Worm (Caenorhabditis elegans) whole organism, L4 larva: ENCODE results near the gene D1044.4.
A peak's percentile ranks its signal among the peaks of the same experiment; 100 is the strongest.

Experiments used
- D1046.2 ChIP-seq: fragments of 200-800 bp; sonication (Bioruptor generic); IDR thresholded peaks from 2 replicates; pipeline ENCODE4 v1.3.6; 2022; ENCODE audit warnings: missing genetic modification characterization, missing compliant biosample characterization
- F44E2.7 ChIP-seq: fragments of 200-800 bp; sonication (Bioruptor generic); IDR thresholded peaks from 2 replicates; pipeline ENCODE4 v2.1.2; 2022; ENCODE audit warnings: missing genetic modification characterization, missing compliant biosample characterization
- F49E8.2 ChIP-seq: sonication (generic microtip); optimal IDR thresholded peaks from 2 replicates; lab custom pipeline; 2016; ENCODE audit warnings: missing compliant biosample characterization, mild to moderate bottlenecking, missing genetic modification characterization, borderline replicate concordance
- T20F7.1 ChIP-seq: fragments of 200-800 bp; sonication (Bioruptor generic); optimal IDR thresholded peaks from 2 replicates; lab custom pipeline; 2018; ENCODE audit warnings: mild to moderate bottlenecking, missing genetic modification characterization, missing compliant biosample characterization
- T26A8.4 ChIP-seq: fragments of 200-800 bp; sonication (Bioruptor generic); IDR thresholded peaks from 2 replicates; pipeline ENCODE4 v1.3.6; 2022; ENCODE audit warnings: missing genetic modification characterization, missing compliant biosample characterization
- Y105C5A.15 ChIP-seq: fragments of 200-800 bp; sonication (Bioruptor generic); IDR thresholded peaks from 2 replicates; pipeline ENCODE4 v1.3.6; 2022; ENCODE audit warnings: missing genetic modification characterization, missing compliant biosample characterization
- Y48G9A.11 ChIP-seq: fragments of 200-800 bp; sonication (Bioruptor generic); IDR thresholded peaks from 2 replicates; pipeline ENCODE4 v1.3.6; 2022; ENCODE audit warnings: missing genetic modification reagents, missing genetic modification characterization, missing compliant biosample characterization
- ZK546.5 ChIP-seq, 2 experiments: sonication (generic microtip); optimal IDR thresholded peaks; 2 replicates each; lab custom pipeline; 2017; ENCODE audit warnings: missing biosample characterization in 2 of 2, missing genetic modification characterization in 2 of 2
- ama-1 ChIP-seq: fragments of 150-350 bp; optimal IDR thresholded peaks from 2 replicates; lab custom pipeline; 2014; ENCODE audit warnings: inconsistent platforms, mixed read lengths
- ceh-28 ChIP-seq: fragments of 150-350 bp; optimal IDR thresholded peaks from 2 replicates; lab custom pipeline; 2014; ENCODE audit warnings: missing biosample characterization, missing genetic modification reagents, missing genetic modification characterization
- ceh-32 ChIP-seq: sonication (generic microtip); optimal IDR thresholded peaks from 2 replicates; lab custom pipeline; 2016; ENCODE audit warnings: mild to moderate bottlenecking, missing genetic modification characterization, missing compliant biosample characterization; ENCODE audit not compliant: poor library complexity
- ces-1 ChIP-seq: fragments of 150-350 bp; sonication (generic microtip); optimal IDR thresholded peaks from 4 replicates; lab custom pipeline; 2014; ENCODE audit warnings: missing biosample characterization, missing genetic modification reagents, missing genetic modification characterization
- cey-2 ChIP-seq: sonication (generic microtip); optimal IDR thresholded peaks from 3 replicates; lab custom pipeline; 2017; ENCODE audit warnings: missing genetic modification characterization, mild to moderate bottlenecking, missing compliant biosample characterization, antibody characterized with exemption, borderline replicate concordance; ENCODE audit not compliant: insufficient read depth
- ctbp-1 ChIP-seq: fragments of 200-800 bp; sonication (Bioruptor generic); IDR thresholded peaks from 2 replicates; pipeline ENCODE4 v1.3.6; 2022; ENCODE audit warnings: missing genetic modification reagents, missing genetic modification characterization, missing compliant biosample characterization
- daf-12 ChIP-seq: fragments of 150-350 bp; optimal IDR thresholded peaks from 2 replicates; lab custom pipeline; 2014; ENCODE audit warnings: missing biosample characterization, missing genetic modification reagents, missing genetic modification characterization
- daf-16 ChIP-seq, 3 experiments: sonication (generic microtip); optimal IDR thresholded peaks; 2 replicates each; lab custom pipeline; 2016 to 2017; ENCODE audit warnings: missing genetic modification characterization in 3 of 3, missing genetic modification reagents in 3 of 3, mild to moderate bottlenecking in 2 of 3, missing compliant biosample characterization in 2 of 3, missing biosample characterization in 1 of 3, moderate library complexity in 1 of 3
- dpl-1 ChIP-seq: fragments of 150-350 bp; optimal IDR thresholded peaks from 2 replicates; lab custom pipeline; 2014; ENCODE audit warnings: missing biosample characterization, missing genetic modification reagents, missing genetic modification characterization
- dve-1 ChIP-seq: sonication (generic microtip); optimal IDR thresholded peaks from 2 replicates; lab custom pipeline; 2017; ENCODE audit warnings: antibody characterized with exemption, mild to moderate bottlenecking, missing genetic modification characterization, missing compliant biosample characterization; ENCODE audit not compliant: insufficient read depth
- fkh-10 ChIP-seq: fragments of 150-350 bp; optimal IDR thresholded peaks from 2 replicates; lab custom pipeline; 2014; ENCODE audit warnings: missing biosample characterization, missing genetic modification reagents, missing genetic modification characterization
- gei-8 ChIP-seq: fragments of 200-800 bp; sonication (Bioruptor generic); optimal IDR thresholded peaks from 2 replicates; lab custom pipeline; 2018; ENCODE audit warnings: mild to moderate bottlenecking, missing genetic modification characterization, missing compliant biosample characterization
- lin-29 ChIP-seq: fragments of 200-800 bp; sonication (Bioruptor generic); IDR thresholded peaks from 2 replicates; pipeline ENCODE4 v1.3.6; 2022; ENCODE audit warnings: missing genetic modification reagents, missing genetic modification characterization, missing compliant biosample characterization
- lsy-2 ChIP-seq, 2 experiments: fragments of 150-350 bp in 1 of 2; sonication (generic microtip) in 1 of 2; optimal IDR thresholded peaks; 2 replicates each; lab custom pipeline; 2014 to 2017; ENCODE audit warnings: missing biosample characterization in 2 of 2, missing genetic modification characterization in 2 of 2
- madf-5 ChIP-seq, 2 experiments: fragments of 200-800 bp; sonication (Bioruptor generic); IDR thresholded peaks; 2 replicates each; pipeline ENCODE4 v1.3.6; 2022; ENCODE audit warnings: missing compliant biosample characterization in 2 of 2, missing genetic modification characterization in 2 of 2
- mdl-1 ChIP-seq, 2 experiments: fragments of 150-350 bp in 1 of 2; sonication (generic microtip) in 1 of 2; optimal IDR thresholded peaks; 2 replicates each; lab custom pipeline; 2014 to 2017; ENCODE audit warnings: missing biosample characterization in 2 of 2, missing genetic modification characterization in 2 of 2
- mes-2 ChIP-seq: sonication (generic microtip); optimal IDR thresholded peaks from 2 replicates; lab custom pipeline; 2016; ENCODE audit warnings: missing genotype, mild to moderate bottlenecking, missing genetic modification characterization, missing compliant biosample characterization; ENCODE audit not compliant: poor library complexity, severe bottlenecking
- mxl-2 ChIP-seq: fragments of 200-800 bp; sonication (Bioruptor generic); conservative IDR thresholded peaks from 2 replicates; pipeline ENCODE4 v1.3.6; 2022; ENCODE audit warnings: missing genetic modification reagents, missing genetic modification characterization, missing compliant biosample characterization
- mxl-3 ChIP-seq: fragments of 200-800 bp; sonication (Bioruptor generic); optimal IDR thresholded peaks from 2 replicates; lab custom pipeline; 2018; ENCODE audit warnings: mild to moderate bottlenecking, missing genetic modification characterization, missing compliant biosample characterization
- nhr-111 ChIP-seq: fragments of 200-800 bp; sonication (Bioruptor generic); optimal IDR thresholded peaks from 2 replicates; lab custom pipeline; 2018; ENCODE audit warnings: mild to moderate bottlenecking, missing genetic modification characterization, missing compliant biosample characterization
- nhr-6 ChIP-seq: fragments of 150-350 bp; optimal IDR thresholded peaks from 2 replicates; lab custom pipeline; 2014; ENCODE audit warnings: missing biosample characterization, missing genetic modification characterization
- nhr-77 ChIP-seq: fragments of 150-350 bp; optimal IDR thresholded peaks from 2 replicates; lab custom pipeline; 2014; ENCODE audit warnings: missing biosample characterization, missing genetic modification characterization
- pha-4 ChIP-seq, 2 experiments: fragments of 150-350 bp in 1 of 2; fragments of 200-800 bp in 1 of 2; sonication (Bioruptor generic) in 1 of 2; IDR thresholded peaks in 1 of 2; optimal IDR thresholded peaks in 1 of 2; 2 replicates each; pipeline versions ENCODE4 v1.3.6 to Lab custom; 2014 to 2022; ENCODE audit warnings: missing genetic modification characterization in 2 of 2, missing genetic modification reagents in 2 of 2, missing biosample characterization in 1 of 2, missing compliant biosample characterization in 1 of 2
- saeg-2 ChIP-seq: fragments of 200-800 bp; sonication (Bioruptor generic); IDR thresholded peaks from 2 replicates; pipeline ENCODE4 v1.3.6; 2022; ENCODE audit warnings: missing genetic modification reagents, missing genetic modification characterization, missing compliant biosample characterization
- set-16 ChIP-seq: fragments of 200-800 bp; sonication (Bioruptor generic); IDR thresholded peaks from 2 replicates; pipeline ENCODE4 v1.3.6; 2022; ENCODE audit warnings: missing genetic modification reagents, missing genetic modification characterization, missing compliant biosample characterization
- skn-1 ChIP-seq: fragments of 150-350 bp; optimal IDR thresholded peaks from 2 replicates; lab custom pipeline; 2014; ENCODE audit warnings: missing biosample characterization, missing genetic modification characterization
- snpc-1.2 ChIP-seq: fragments of 200-800 bp; sonication (Bioruptor generic); IDR thresholded peaks from 2 replicates; pipeline ENCODE4 v1.3.6; 2022; ENCODE audit warnings: missing genetic modification reagents, missing genetic modification characterization, missing compliant biosample characterization
- snpc-4 ChIP-seq: fragments of 150-350 bp; optimal IDR thresholded peaks from 2 replicates; lab custom pipeline; 2014; ENCODE audit warnings: missing biosample characterization, missing genetic modification characterization
- spr-1 ChIP-seq: sonication (generic microtip); optimal IDR thresholded peaks from 2 replicates; lab custom pipeline; 2016; ENCODE audit warnings: mild to moderate bottlenecking, missing genetic modification characterization, missing compliant biosample characterization
- tag-97 ChIP-seq: fragments of 200-800 bp; sonication (Bioruptor generic); IDR thresholded peaks from 2 replicates; pipeline ENCODE4 v1.3.6; 2022; ENCODE audit warnings: missing genetic modification characterization, missing compliant biosample characterization
- tra-1 ChIP-seq: fragments of 200-800 bp; sonication (Bioruptor generic); IDR thresholded peaks from 2 replicates; pipeline ENCODE4 v1.3.6; 2022; ENCODE audit warnings: missing genetic modification reagents, missing genetic modification characterization, missing compliant biosample characterization
- unc-62 ChIP-seq, 3 experiments: fragments of 150-350 bp in 1 of 3; sonication (generic microtip); optimal IDR thresholded peaks in 2 of 3; peaks in 1 of 3; 1 replicate in 1 of 3; 2 replicates in 2 of 3; lab custom pipeline; 2014 to 2017; ENCODE audit warnings: missing biosample characterization in 3 of 3, missing genetic modification characterization in 3 of 3, missing genetic modification reagents in 3 of 3, missing genotype in 1 of 3
- vab-7 ChIP-seq: fragments of 200-800 bp; sonication (Bioruptor generic); IDR thresholded peaks from 2 replicates; pipeline ENCODE4 v1.3.6; 2022; ENCODE audit warnings: missing genetic modification reagents, missing genetic modification characterization, missing compliant biosample characterization
- zag-1 ChIP-seq: fragments of 150-350 bp; optimal IDR thresholded peaks from 2 replicates; lab custom pipeline; 2014; ENCODE audit warnings: missing biosample characterization, missing genetic modification characterization
- zfp-2 ChIP-seq: sonication (generic microtip); optimal IDR thresholded peaks from 2 replicates; lab custom pipeline; 2016; ENCODE audit warnings: mild to moderate bottlenecking, missing genetic modification characterization, missing compliant biosample characterization
- zfp-3 ChIP-seq: fragments of 200-800 bp; sonication (Bioruptor generic); conservative IDR thresholded peaks from 2 replicates; pipeline ENCODE4 v1.3.6; 2022; ENCODE audit warnings: missing genetic modification reagents, missing genetic modification characterization, missing compliant biosample characterization

D1044.4 gene

ce11 chrIII:5554884-5555500, 33.2 kb upstream of the D1044.4 start, which contains the start of the genes nmad-1 and hach-1 (continued):
- no peak for TF ChIP-seq Y48G9A.11 (GFP tag; lab: Robert Waterston, UW)
- peak; percentile 76 for TF ChIP-seq dpl-1 (GFP tag; lab: Kevin White, UChicago)
- no peak for TF ChIP-seq unc-62 (GFP tag; optimal IDR thresholded peaks at IDR 0.05 in 1 of 2; lab: Kevin White, UChicago)
- no peak for TF ChIP-seq unc-62 (tag; optimal IDR thresholded peaks at IDR 0.05; lab: Kevin White, UChicago)
- TF ChIP-seq F44E2.7 (GFP tag; lab: Robert Waterston, UW): no peak
- no peak for TF ChIP-seq ZK546.5 (tag; optimal IDR thresholded peaks at IDR 0.05; lab: Kevin White, UChicago)
- TF ChIP-seq zag-1 (tag; lab: Kevin White, UChicago): no peak
- peak; percentile 82 for TF ChIP-seq ces-1
- peak; percentile 18 to 49 for TF ChIP-seq daf-16 (GFP tag; optimal IDR thresholded peaks at IDR 0.05; lab: Kevin White, UChicago)
- peak; percentile 48 for TF ChIP-seq daf-16 (tag; optimal IDR thresholded peaks at IDR 0.05; lab: Kevin White, UChicago)
- TF ChIP-seq zfp-2 (tag; lab: Kevin White, UChicago): peak; percentile 13
- TF ChIP-seq pha-4 (GFP tag; IDR thresholded peaks at IDR 0.05; lab: Robert Waterston, UW): peak; percentile 87
- no peak for TF ChIP-seq pha-4 (tag; optimal IDR thresholded peaks at IDR 0.05; lab: Kevin White, UChicago)
- no peak for TF ChIP-seq madf-5 (GFP tag; IDR thresholded peaks at IDR 0.05; lab: Robert Waterston, UW)
- peak; percentile 36 for TF ChIP-seq fkh-10 (GFP tag; lab: Kevin White, UChicago)
- TF ChIP-seq F49E8.2 (tag; lab: Kevin White, UChicago): no peak
- TF ChIP-seq vab-7 (GFP tag; lab: Robert Waterston, UW): peak; percentile 73
- peak; percentile 64 for TF ChIP-seq T20F7.1 (GFP tag; lab: Kevin White, UChicago)
- TF ChIP-seq nhr-6 (tag; lab: Kevin White, UChicago): peak; percentile 48
- peak; percentile 58 for TF ChIP-seq ctbp-1 (GFP tag; lab: Robert Waterston, UW)
- no peak for TF ChIP-seq mxl-3 (GFP tag; lab: Kevin White, UChicago)
- TF ChIP-seq ceh-28 (tag; lab: Kevin White, UChicago): peak; percentile 34
- TF ChIP-seq snpc-1.2 (GFP tag; lab: Robert Waterston, UW): no peak
- peak; percentile 65; the same call in 1 of the 2 replicates for TF ChIP-seq T26A8.4 (GFP tag; lab: Robert Waterston, UW)
- TF ChIP-seq mes-2 (tag; lab: Kevin White, UChicago): peak; percentile 95
- TF ChIP-seq gei-8 (GFP tag; lab: Kevin White, UChicago): no peak
- TF ChIP-seq nhr-77 (tag; lab: Kevin White, UChicago): peak; percentile 14
- TF ChIP-seq ceh-32 (tag; lab: Kevin White, UChicago): no peak
- TF ChIP-seq mdl-1 (tag; optimal IDR thresholded peaks at IDR 0.05; lab: Kevin White, UChicago): no peak
- TF ChIP-seq daf-12 (tag; lab: Kevin White, UChicago): no peak
- TF ChIP-seq lsy-2 (tag; optimal IDR thresholded peaks at IDR 0.05; lab: Kevin White, UChicago): peak in 1 of 2 experiments; percentile 81

- TF ChIP-seq snpc-4 (tag; lab: Kevin White, UChicago): no peak
- TF ChIP-seq D1046.2 (GFP tag; lab: Robert Waterston, UW): no peak
- TF ChIP-seq tra-1 (GFP tag; lab: Robert Waterston, UW): peak; percentile 72
- no peak for TF ChIP-seq Y105C5A.15 (GFP tag; lab: Robert Waterston, UW)
- no peak for TF ChIP-seq F44E2.7 (GFP tag; lab: Robert Waterston, UW)
- TF ChIP-seq cey-2: no peak
- peak; percentile 93 for TF ChIP-seq dve-1 (tag; lab: Kevin White, UChicago)
- TF ChIP-seq mxl-2 (GFP tag; lab: Robert Waterston, UW): no peak
- no peak for TF ChIP-seq ctbp-1 (GFP tag; lab: Robert Waterston, UW)
- TF ChIP-seq zfp-3 (GFP tag; lab: Robert Waterston, UW): no peak
- no peak for TF ChIP-seq zfp-2 (tag; lab: Kevin White, UChicago)
- TF ChIP-seq daf-16 (GFP tag; optimal IDR thresholded peaks at IDR 0.05; lab: Kevin White, UChicago): peak in 1 of 2 experiments; percentile 91
- peak; percentile 92 for TF ChIP-seq daf-16 (tag; optimal IDR thresholded peaks at IDR 0.05; lab: Kevin White, UChicago)
- TF ChIP-seq nhr-6 (tag; lab: Kevin White, UChicago): no peak
- TF ChIP-seq spr-1: no peak
- TF ChIP-seq F49E8.2 (tag; lab: Kevin White, UChicago): no peak
- TF ChIP-seq nhr-111: no peak
- no peak for TF ChIP-seq skn-1 (tag; lab: Kevin White, UChicago)
- no peak for TF ChIP-seq tag-97 (GFP tag; lab: Robert Waterston, UW)
- TF ChIP-seq ama-1 (lab: Kevin White, UChicago): no peak
- TF ChIP-seq snpc-1.2 (GFP tag; lab: Robert Waterston, UW): no peak
- TF ChIP-seq saeg-2 (GFP tag; lab: Robert Waterston, UW): no peak
- no peak for TF ChIP-seq dpl-1 (GFP tag; lab: Kevin White, UChicago)
- no peak for TF ChIP-seq lin-29 (GFP tag; lab: Robert Waterston, UW)
- no peak for TF ChIP-seq madf-5 (GFP tag; IDR thresholded peaks at IDR 0.05; lab: Robert Waterston, UW)
- TF ChIP-seq ces-1: no peak
- TF ChIP-seq set-16: no peak
- TF ChIP-seq mxl-3 (GFP tag; lab: Kevin White, UChicago): no peak
Observed at ce11 chrIII:5553098-5553497, 31.3 kb upstream of the D1044.4 start.
